Worm (Caenorhabditis elegans) whole organism, L1 larva: ENCODE measurements around the gene Y37A1A.3.

Experiments used
- ama-1 ChIP-seq: fragments of 150-350 bp; optimal IDR thresholded peaks from 2 replicates; lab custom pipeline; 2014
- ces-1 ChIP-seq: fragments of 150-350 bp; optimal IDR thresholded peaks from 2 replicates; lab custom pipeline; 2014; ENCODE audit warnings: missing biosample characterization, missing genetic modification reagents, missing genetic modification characterization
- elt-2 ChIP-seq: sonication (generic microtip); optimal IDR thresholded peaks from 2 replicates; lab custom pipeline; 2016; ENCODE audit warnings: missing genetic modification characterization, mild to moderate bottlenecking, inconsistent platforms, missing compliant biosample characterization, missing genetic modification reagents
- fos-1 ChIP-seq: fragments of 150-350 bp; optimal IDR thresholded peaks from 2 replicates; lab custom pipeline; 2014; ENCODE audit warnings: missing biosample characterization, missing genetic modification characterization
- hlh-17 ChIP-seq: fragments of 200-800 bp; sonication (Bioruptor generic); optimal IDR thresholded peaks from 2 replicates; lab custom pipeline; 2018; ENCODE audit warnings: missing genetic modification characterization, mild to moderate bottlenecking, missing compliant biosample characterization, moderate library complexity, borderline replicate concordance
- lin-35 ChIP-seq, 2 experiments: fragments of 150-350 bp; optimal IDR thresholded peaks; 2 replicates each; lab custom pipeline; 2014; ENCODE audit warnings: missing biosample characterization in 2 of 2, missing genetic modification characterization in 2 of 2, missing genetic modification reagents in 2 of 2
- lir-3 ChIP-seq: sonication (generic microtip); optimal IDR thresholded peaks from 2 replicates; lab custom pipeline; 2016; ENCODE audit warnings: mild to moderate bottlenecking, missing genetic modification characterization, moderate library complexity, missing compliant biosample characterization; ENCODE audit not compliant: poor library complexity
- nhr-90 ChIP-seq: sonication (generic microtip); optimal IDR thresholded peaks from 2 replicates; lab custom pipeline; 2016; ENCODE audit warnings: mild to moderate bottlenecking, missing genetic modification characterization, missing compliant biosample characterization; ENCODE audit not compliant: poor library complexity
- snpc-4 ChIP-seq: fragments of 150-350 bp; optimal IDR thresholded peaks from 2 replicates; lab custom pipeline; 2014; ENCODE audit warnings: missing biosample characterization, missing genetic modification characterization

ce11 chrIV:13865172-13865571 is 37.5 kb downstream of the Y37A1A.3 start, which contains the start of gene vamp-8:
- TF ChIP-seq fos-1 (no peak), ama-1 (no peak), elt-2 (tag; lab: Kevin White, UChicago) (no peak), hlh-17 (GFP tag; lab: Kevin White, UChicago) (no peak), lir-3 (no peak), nhr-90 (no peak), lin-35 (GFP tag; optimal IDR thresholded peaks at IDR 0.05; lab: Kevin White, UChicago) (no peak), snpc-4 (no peak), ces-1 (GFP tag; lab: Kevin White, UChicago) (no peak)
